Worm (Caenorhabditis elegans) whole organism, L1 larva: ENCODE results near the gene Y46G5A.8.

Experiments
- C04F5.9 ChIP-seq: sonication (generic microtip); optimal IDR thresholded peaks from 2 replicates; lab custom pipeline; 2016; ENCODE audit warnings: missing genetic modification characterization, missing compliant biosample characterization
- Y116A8C.19 ChIP-seq: sonication (generic microtip); optimal IDR thresholded peaks from 2 replicates; lab custom pipeline; 2016; ENCODE audit warnings: missing compliant biosample characterization, missing genetic modification characterization, borderline replicate concordance
- aha-1 ChIP-seq: fragments of 150-350 bp; optimal IDR thresholded peaks from 2 replicates; lab custom pipeline; 2014; ENCODE audit warnings: missing biosample characterization, missing genetic modification characterization
- aly-2 ChIP-seq: fragments of 150-350 bp; optimal IDR thresholded peaks from 2 replicates; lab custom pipeline; 2014; ENCODE audit warnings: missing biosample characterization, missing genetic modification characterization
- ceh-8 ChIP-seq: fragments of 200-800 bp; sonication (Bioruptor generic); optimal IDR thresholded peaks from 2 replicates; lab custom pipeline; 2018; ENCODE audit warnings: mild to moderate bottlenecking, missing genetic modification characterization, moderate library complexity, missing compliant biosample characterization
- ceh-82 ChIP-seq, 3 experiments: fragments of 150-350 bp in 1 of 3; sonication (generic microtip) in 2 of 3; optimal IDR thresholded peaks; 2 replicates each; lab custom pipeline; 2014 to 2017; ENCODE audit warnings: missing biosample characterization in 3 of 3, missing genetic modification characterization in 3 of 3
- dpl-1 ChIP-seq, 3 experiments: fragments of 150-350 bp in 2 of 3; sonication (generic microtip) in 1 of 3; optimal IDR thresholded peaks; 2 replicates each; lab custom pipeline; 2014 to 2017; ENCODE audit warnings: missing biosample characterization in 3 of 3, missing genetic modification characterization in 3 of 3, missing genetic modification reagents in 3 of 3
- efl-1 ChIP-seq, 4 experiments: fragments of 150-350 bp; optimal IDR thresholded peaks in 3 of 4; peaks in 1 of 4; 1 replicate in 1 of 4; 2 replicates in 3 of 4; lab custom pipeline; 2014; ENCODE audit warnings: missing biosample characterization in 2 of 4, missing genetic modification characterization in 2 of 4, missing genetic modification reagents in 2 of 4
- efl-3 ChIP-seq: fragments of 200-800 bp; sonication (Bioruptor generic); optimal IDR thresholded peaks from 2 replicates; lab custom pipeline; 2018; ENCODE audit warnings: mild to moderate bottlenecking, missing genetic modification characterization, missing compliant biosample characterization
- egl-13 ChIP-seq: sonication (generic microtip); optimal IDR thresholded peaks from 2 replicates; lab custom pipeline; 2016; ENCODE audit warnings: missing genotype, missing genetic modification reagents, missing genetic modification characterization, missing compliant biosample characterization
- fkh-8 ChIP-seq: sonication (generic microtip); optimal IDR thresholded peaks from 2 replicates; lab custom pipeline; 2016; ENCODE audit warnings: mild to moderate bottlenecking, missing genetic modification characterization, missing compliant biosample characterization
- grh-1 ChIP-seq: fragments of 200-800 bp; sonication (Bioruptor generic); IDR thresholded peaks from 2 replicates; pipeline ENCODE4 v1.3.6; 2022; ENCODE audit warnings: missing genetic modification reagents, missing genetic modification characterization, missing compliant biosample characterization
- hlh-4 ChIP-seq: sonication (generic microtip); optimal IDR thresholded peaks from 2 replicates; lab custom pipeline; 2016; ENCODE audit warnings: mild to moderate bottlenecking, missing genetic modification characterization, missing compliant biosample characterization
- hpl-2 ChIP-seq: fragments of 150-350 bp; optimal IDR thresholded peaks from 2 replicates; lab custom pipeline; 2014; ENCODE audit warnings: missing biosample characterization, missing genetic modification reagents, missing genetic modification characterization
- isw-1 ChIP-seq: fragments of 200-800 bp; sonication (Bioruptor generic); IDR thresholded peaks from 2 replicates; pipeline ENCODE4 v1.3.6; 2022; ENCODE audit warnings: missing genetic modification characterization, missing compliant biosample characterization
- lin-14 ChIP-seq: fragments of 200-800 bp; sonication (Bioruptor generic); optimal IDR thresholded peaks from 2 replicates; lab custom pipeline; 2018; ENCODE audit warnings: mild to moderate bottlenecking, missing genetic modification characterization, moderate library complexity, missing compliant biosample characterization
- lin-15B ChIP-seq: fragments of 150-350 bp; sonication (generic microtip); optimal IDR thresholded peaks from 3 replicates; lab custom pipeline; 2014; ENCODE audit warnings: missing biosample characterization, missing genetic modification characterization
- lin-35 ChIP-seq, 2 experiments: fragments of 150-350 bp; optimal IDR thresholded peaks; 2 replicates each; lab custom pipeline; 2014; ENCODE audit warnings: missing biosample characterization in 2 of 2, missing genetic modification characterization in 2 of 2, missing genetic modification reagents in 2 of 2
- lin-39 ChIP-seq: fragments of 150-350 bp; optimal IDR thresholded peaks from 2 replicates; lab custom pipeline; 2014; ENCODE audit warnings: missing biosample characterization, missing genetic modification reagents, missing genetic modification characterization
- lsy-2 ChIP-seq, 2 experiments: fragments of 150-350 bp; optimal IDR thresholded peaks; 2 replicates each; lab custom pipeline; 2014; ENCODE audit warnings: missing biosample characterization in 2 of 2, missing genetic modification characterization in 2 of 2
- mdl-1 ChIP-seq, 2 experiments: fragments of 150-350 bp; optimal IDR thresholded peaks; 2 replicates each; lab custom pipeline; 2014 to 2017; ENCODE audit warnings: missing biosample characterization in 2 of 2, missing genetic modification characterization in 2 of 2, inconsistent platforms in 1 of 2
- mef-2 ChIP-seq: fragments of 150-350 bp; optimal IDR thresholded peaks from 2 replicates; lab custom pipeline; 2014; ENCODE audit warnings: missing biosample characterization, missing genetic modification characterization
- mep-1 ChIP-seq: fragments of 150-350 bp; optimal IDR thresholded peaks from 2 replicates; lab custom pipeline; 2014; ENCODE audit warnings: missing biosample characterization, missing genetic modification characterization
- nhr-19 ChIP-seq: fragments of 200-800 bp; sonication (Bioruptor generic); conservative IDR thresholded peaks from 2 replicates; pipeline ENCODE4 v1.3.6; 2022; ENCODE audit warnings: missing genetic modification characterization, missing compliant biosample characterization
- nhr-20 ChIP-seq: sonication (generic microtip); optimal IDR thresholded peaks from 2 replicates; lab custom pipeline; 2016; ENCODE audit warnings: mild to moderate bottlenecking, missing genetic modification characterization, missing compliant biosample characterization
- nhr-47 ChIP-seq: sonication (generic microtip); optimal IDR thresholded peaks from 2 replicates; lab custom pipeline; 2016; ENCODE audit warnings: mild to moderate bottlenecking, missing genetic modification characterization, moderate library complexity, missing compliant biosample characterization
- nhr-71 ChIP-seq: sonication (generic microtip); optimal IDR thresholded peaks from 2 replicates; lab custom pipeline; 2016; ENCODE audit warnings: mild to moderate bottlenecking, missing genetic modification characterization, moderate library complexity, missing compliant biosample characterization
- nhr-85 ChIP-seq: sonication (generic microtip); peaks from one replicate; lab custom pipeline; 2016; ENCODE audit warnings: missing genetic modification characterization, inconsistent platforms, missing compliant biosample characterization
- nhr-90 ChIP-seq: sonication (generic microtip); optimal IDR thresholded peaks from 2 replicates; lab custom pipeline; 2016; ENCODE audit warnings: mild to moderate bottlenecking, missing genetic modification characterization, missing compliant biosample characterization; ENCODE audit not compliant: poor library complexity
- rnt-1 ChIP-seq: sonication (generic microtip); optimal IDR thresholded peaks from 2 replicates; lab custom pipeline; 2016; ENCODE audit warnings: mild to moderate bottlenecking, missing genetic modification characterization, moderate library complexity, missing compliant biosample characterization
- skn-1 ChIP-seq: fragments of 150-350 bp; optimal IDR thresholded peaks from 2 replicates; lab custom pipeline; 2014; ENCODE audit warnings: missing biosample characterization, missing genetic modification characterization
- snu-23 ChIP-seq: sonication (generic microtip); optimal IDR thresholded peaks from 2 replicates; lab custom pipeline; 2016; ENCODE audit warnings: missing genetic modification characterization, missing compliant biosample characterization
- sox-4 ChIP-seq: sonication (generic microtip); optimal IDR thresholded peaks from 2 replicates; lab custom pipeline; 2016; ENCODE audit warnings: missing genetic modification characterization, missing compliant biosample characterization
- swsn-7 ChIP-seq: sonication (generic microtip); optimal IDR thresholded peaks from 2 replicates; lab custom pipeline; 2016; ENCODE audit warnings: missing genetic modification characterization, missing compliant biosample characterization
- tbx-2 ChIP-seq: sonication (generic microtip); optimal IDR thresholded peaks from 2 replicates; lab custom pipeline; 2016; ENCODE audit warnings: missing genetic modification characterization, missing compliant biosample characterization
- unc-130 ChIP-seq: fragments of 150-350 bp; optimal IDR thresholded peaks from 2 replicates; lab custom pipeline; 2017; ENCODE audit warnings: missing biosample characterization, missing genetic modification characterization, inconsistent platforms
- unc-62 ChIP-seq: fragments of 150-350 bp; optimal IDR thresholded peaks from 2 replicates; lab custom pipeline; 2014; ENCODE audit warnings: missing biosample characterization, missing genetic modification reagents, missing genetic modification characterization
- unc-86 ChIP-seq: sonication (generic microtip); optimal IDR thresholded peaks from 2 replicates; lab custom pipeline; 2016; ENCODE audit warnings: missing genetic modification characterization, missing compliant biosample characterization
- ztf-11 ChIP-seq, 2 experiments: sonication (generic microtip); optimal IDR thresholded peaks; 2 replicates each; lab custom pipeline; 2016 to 2017; ENCODE audit warnings: missing genetic modification characterization in 2 of 2, missing biosample characterization in 1 of 2, missing compliant biosample characterization in 1 of 2

The Y46G5A.8 gene

DNA sequence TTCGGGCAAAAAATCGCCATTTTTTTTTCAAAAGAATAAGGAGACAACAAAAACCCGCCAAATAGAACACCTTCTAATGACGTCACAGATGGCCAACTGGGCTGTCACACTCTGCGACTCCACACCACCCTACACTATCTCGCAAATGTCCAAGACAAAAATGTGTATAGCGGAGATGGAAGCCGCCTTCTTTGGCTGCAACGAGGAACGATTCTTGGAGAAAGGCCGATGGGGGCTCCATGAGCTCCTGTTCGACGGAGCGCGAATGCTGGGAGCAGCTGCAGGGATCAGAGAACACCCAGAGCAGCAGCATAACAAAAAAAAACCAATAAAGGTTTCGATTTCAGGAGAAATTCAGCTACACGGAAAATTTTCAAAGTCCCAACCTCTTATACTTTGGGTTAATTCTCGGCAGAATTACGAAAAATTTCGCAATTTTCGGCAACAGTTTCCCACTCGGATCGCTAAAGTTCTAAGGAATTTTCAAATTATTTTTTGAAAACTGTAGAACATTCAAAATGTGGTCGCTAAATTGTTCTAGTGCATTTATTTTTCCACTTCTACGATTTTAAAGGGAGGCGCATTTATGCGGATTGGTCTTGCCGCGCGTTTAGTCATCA lies 49.7 kb downstream of the Y46G5A.8 start:
- TF ChIP-seq ztf-11 (tag; optimal IDR thresholded peaks at IDR 0.05; lab: Kevin White, UChicago) = peak in 1 of 2 experiments; percentile 2
- TF ChIP-seq lsy-2 (tag; optimal IDR thresholded peaks at IDR 0.05; lab: Kevin White, UChicago) = peak; percentile 9 to 10
- peak; percentile 47 for TF ChIP-seq lin-15B (tag; lab: Kevin White, UChicago)
- TF ChIP-seq efl-3 (GFP tag; lab: Kevin White, UChicago) = no peak
- peak; percentile 59 for TF ChIP-seq fkh-8 (tag; lab: Kevin White, UChicago)
- TF ChIP-seq egl-13 = peak; percentile 35
- TF ChIP-seq tbx-2 (tag; lab: Kevin White, UChicago) = peak; percentile 33
- no peak for TF ChIP-seq lin-39
- TF ChIP-seq hlh-4 (tag; lab: Kevin White, UChicago) = no peak
- no peak for TF ChIP-seq sox-4
- peak; percentile 41 for TF ChIP-seq swsn-7 (tag; lab: Kevin White, UChicago)
- peak; percentile 13 for TF ChIP-seq nhr-85
- TF ChIP-seq mdl-1 (tag; optimal IDR thresholded peaks at IDR 0.05; lab: Kevin White, UChicago) = peak in 1 of 2 experiments; percentile 6
- peak in 1 of 2 experiments; percentile 59 for TF ChIP-seq lin-35 (GFP tag; optimal IDR thresholded peaks at IDR 0.05; lab: Kevin White, UChicago)
- TF ChIP-seq nhr-90 (tag; lab: Kevin White, UChicago) = no peak
- peak; percentile 15; the same call in 1 of the 2 replicates for TF ChIP-seq isw-1
- TF ChIP-seq skn-1 (tag; lab: Kevin White, UChicago) = peak; percentile 16
- no peak for TF ChIP-seq C04F5.9 (tag; lab: Kevin White, UChicago)
- no peak for TF ChIP-seq rnt-1 (tag; lab: Kevin White, UChicago)
- TF ChIP-seq aha-1 (tag; lab: Kevin White, UChicago) = no peak
- peak; percentile 51 for TF ChIP-seq nhr-71
- peak; percentile 36 for TF ChIP-seq mep-1 (tag; lab: Kevin White, UChicago)
- TF ChIP-seq mef-2 (tag; lab: Kevin White, UChicago) = no peak
- no peak for TF ChIP-seq unc-62 (GFP tag; lab: Kevin White, UChicago)
- TF ChIP-seq dpl-1 (GFP tag; optimal IDR thresholded peaks at IDR 0.05; lab: Kevin White, UChicago) = peak in 2 of 3 experiments; percentile 15 to 57
- TF ChIP-seq unc-130 (tag; lab: Kevin White, UChicago) = no peak
- TF ChIP-seq nhr-19 (GFP tag; lab: Robert Waterston, UW) = peak; percentile 90
- peak; percentile 34 to 36 for TF ChIP-seq efl-1 (optimal IDR thresholded peaks at IDR 0.05; lab: Kevin White, UChicago)
- TF ChIP-seq efl-1 (GFP tag; optimal IDR thresholded peaks at IDR 0.05 in 1 of 2; lab: Kevin White, UChicago) = peak; percentile 31 to 55
- peak; percentile 4 for TF ChIP-seq nhr-20 (tag; lab: Kevin White, UChicago)
- TF ChIP-seq ceh-82 (tag; optimal IDR thresholded peaks at IDR 0.05; lab: Kevin White, UChicago) = peak in 2 of 3 experiments; percentile 4 to 30
- peak; percentile 86 for TF ChIP-seq lin-14 (GFP tag; lab: Kevin White, UChicago)
- peak; percentile 41 for TF ChIP-seq snu-23 (GFP tag; lab: Kevin White, UChicago)
- TF ChIP-seq unc-86 (tag; lab: Kevin White, UChicago) = peak; percentile 60
- TF ChIP-seq nhr-47 (tag; lab: Kevin White, UChicago) = peak; percentile 54

DNA sequence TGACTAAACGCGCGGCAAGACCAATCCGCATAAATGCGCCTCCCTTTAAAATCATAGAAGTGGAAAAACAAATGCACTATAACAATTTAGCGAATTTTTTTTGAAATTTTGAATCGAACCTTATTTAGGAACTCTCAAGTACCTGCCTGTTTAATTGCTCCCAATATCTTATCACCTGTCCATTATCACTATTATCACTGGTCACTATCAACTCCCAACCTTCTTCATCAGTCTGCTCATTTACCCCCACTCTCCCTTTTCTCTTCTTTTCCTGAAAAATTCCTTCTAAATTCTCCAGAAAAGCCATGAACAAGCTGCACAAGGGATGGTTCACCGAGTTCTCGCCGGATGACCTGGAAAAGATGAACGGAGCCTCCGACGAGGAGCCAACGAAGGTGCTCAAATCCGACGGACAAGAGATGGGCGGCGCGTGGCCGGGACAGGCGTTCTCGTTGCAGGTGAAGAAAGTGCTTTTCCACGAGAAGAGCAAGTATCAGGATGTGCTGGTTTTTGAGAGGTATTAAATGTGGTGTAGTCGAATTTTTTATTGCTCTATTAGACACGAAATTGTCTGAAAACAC lies 50.6 kb downstream of the Y46G5A.8 start, which contains the start of gene spds-1:
TSS of gene spds-1 (plus strand) at position 298 of the 581 bp plus-strand sequence.
- no peak for TF ChIP-seq ceh-82 (tag; optimal IDR thresholded peaks at IDR 0.05; lab: Kevin White, UChicago)
- no peak for TF ChIP-seq hpl-2 (GFP tag; lab: Kevin White, UChicago)
- no peak for TF ChIP-seq nhr-90 (tag; lab: Kevin White, UChicago)
- no peak for TF ChIP-seq aly-2 (tag; lab: Kevin White, UChicago)
- TF ChIP-seq aha-1 (tag; lab: Kevin White, UChicago) = no peak
- no peak for TF ChIP-seq isw-1
- no peak for TF ChIP-seq Y116A8C.19 (tag; lab: Kevin White, UChicago)
- no peak for TF ChIP-seq ceh-8 (GFP tag; lab: Kevin White, UChicago)
- no peak for TF ChIP-seq grh-1 (GFP tag; lab: Robert Waterston, UW)
